Worm (Caenorhabditis elegans) whole organism, L4/young adult: ENCODE measurements around the gene str-74.

Experiments used
- W03F9.2 ChIP-seq: fragments of 150-350 bp; optimal IDR thresholded peaks from 2 replicates; lab custom pipeline; 2014; ENCODE audit warnings: missing biosample characterization, missing genetic modification characterization
- dao-5 ChIP-seq: sonication (generic microtip); optimal IDR thresholded peaks from 2 replicates; lab custom pipeline; 2016; ENCODE audit warnings: missing genotype, missing genetic modification characterization, moderate library complexity, missing compliant biosample characterization
- him-1 ChIP-seq: sonication (generic microtip); optimal IDR thresholded peaks from 2 replicates; lab custom pipeline; 2016; ENCODE audit warnings: missing genotype, missing genetic modification reagents, missing genetic modification characterization, missing compliant biosample characterization

Gene str-74

ce11 chrX:10204313-10205063 is 36.4 kb downstream of the str-74 start:
- no peak for TF ChIP-seq him-1 (tag; lab: Kevin White, UChicago)
- TF ChIP-seq dao-5 (tag; lab: Kevin White, UChicago): no peak
- TF ChIP-seq W03F9.2 (tag; lab: Kevin White, UChicago): no peak

DNA sequence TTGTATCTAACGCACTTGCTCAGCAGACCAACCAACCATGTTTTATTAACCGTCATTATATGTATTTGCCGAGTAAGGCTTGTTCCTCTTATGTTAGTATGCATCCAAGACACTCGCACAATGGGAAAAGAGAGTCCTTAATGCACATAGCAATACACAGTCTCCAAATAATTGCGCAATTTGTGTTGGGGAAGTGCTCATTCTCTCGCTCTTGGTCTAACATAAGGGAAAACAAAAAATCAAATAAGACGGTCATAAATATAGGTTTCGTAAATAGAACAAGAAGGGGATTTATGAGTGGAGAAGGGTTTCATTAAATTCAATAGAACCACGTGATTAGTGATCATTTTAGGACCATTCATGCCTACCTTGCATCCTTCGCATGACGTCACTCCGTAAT is 37.3 kb downstream of the str-74 start:
- TF ChIP-seq him-1 (tag; lab: Kevin White, UChicago): no peak

DNA sequence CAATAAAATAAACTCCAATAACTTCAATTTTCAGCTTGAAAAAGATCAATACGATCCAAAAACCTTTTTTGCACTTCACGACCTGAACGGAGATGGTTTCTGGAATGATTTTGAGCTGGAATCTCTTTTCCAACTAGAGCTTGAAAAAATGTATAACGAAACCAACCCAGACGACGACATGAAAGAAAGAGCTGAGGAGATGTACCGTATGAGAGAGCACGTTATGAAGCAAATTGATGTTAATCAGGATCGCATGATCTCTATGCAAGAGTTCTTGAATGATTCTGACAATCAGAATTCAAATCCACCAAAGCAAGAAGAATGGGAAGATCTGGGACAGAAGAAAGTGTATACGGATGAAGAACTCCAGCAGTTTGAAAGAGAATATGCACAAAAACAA is 41.6 kb downstream of the str-74 start:
- TF ChIP-seq dao-5 (tag; lab: Kevin White, UChicago): no peak
- TF ChIP-seq W03F9.2 (tag; lab: Kevin White, UChicago): no peak
- TF ChIP-seq him-1 (tag; lab: Kevin White, UChicago): no peak

- TF ChIP-seq W03F9.2 (tag; lab: Kevin White, UChicago) (peak; percentile 40), him-1 (tag; lab: Kevin White, UChicago) (no peak)
Observed at ce11 chrX:10197204-10197756, 43.6 kb downstream of the str-74 start, which contains the start of gene nucb-1. Gene nucb-1, plus strand, starts transcription at chrX:10197706.

- TF ChIP-seq W03F9.2 (tag; lab: Kevin White, UChicago) (no peak), him-1 (tag; lab: Kevin White, UChicago) (no peak), dao-5 (tag; lab: Kevin White, UChicago) (no peak)
Observed at ce11 chrX:10194327-10195096, 46.3 kb downstream of the str-74 start, which contains the start of gene myrf-2. Gene myrf-2, minus strand, starts transcription at chrX:10194377.

ce11 chrX:10189805-10190204 is 51.0 kb downstream of the str-74 start:
- no peak for TF ChIP-seq dao-5 (tag; lab: Kevin White, UChicago)
- no peak for TF ChIP-seq him-1 (tag; lab: Kevin White, UChicago)
- TF ChIP-seq W03F9.2 (tag; lab: Kevin White, UChicago): no peak
